Worm (Caenorhabditis elegans) whole organism, early embryonic: Measurements from ENCODE around the gene F38A6.5.

Experiments
- B0310.2 ChIP-seq: sonication (generic microtip); optimal IDR thresholded peaks from 2 replicates; lab custom pipeline; 2016; ENCODE audit warnings: mild to moderate bottlenecking, missing genetic modification characterization, missing compliant biosample characterization
- F13C5.2 ChIP-seq: sonication (generic microtip); optimal IDR thresholded peaks from 2 replicates; lab custom pipeline; 2017; ENCODE audit warnings: mild to moderate bottlenecking, missing genetic modification characterization, inconsistent platforms, missing compliant biosample characterization
- aly-1 ChIP-seq: sonication (generic microtip); optimal IDR thresholded peaks from 2 replicates; lab custom pipeline; 2016; ENCODE audit warnings: missing genetic modification characterization, missing compliant biosample characterization
- ama-1 ChIP-seq: fragments of 150-350 bp; optimal IDR thresholded peaks from 2 replicates; lab custom pipeline; 2014
- ceh-13 ChIP-seq: fragments of 200-800 bp; sonication (Bioruptor generic); optimal IDR thresholded peaks from 2 replicates; lab custom pipeline; 2018; ENCODE audit warnings: mild to moderate bottlenecking, missing genetic modification characterization, missing compliant biosample characterization
- ceh-36 ChIP-seq: sonication (generic microtip); optimal IDR thresholded peaks from 2 replicates; lab custom pipeline; 2016; ENCODE audit warnings: missing genetic modification characterization, inconsistent platforms, missing compliant biosample characterization
- ets-7 ChIP-seq: sonication (generic microtip); optimal IDR thresholded peaks from 2 replicates; lab custom pipeline; 2016; ENCODE audit warnings: missing genotype, missing genetic modification characterization, missing compliant biosample characterization
- flt-1 ChIP-seq: fragments of 200-800 bp; sonication (Bioruptor generic); IDR thresholded peaks from 2 replicates; pipeline ENCODE4 v1.3.6; 2022; ENCODE audit warnings: missing genetic modification characterization, missing compliant biosample characterization
- hmbx-1 ChIP-seq: sonication (generic microtip); optimal IDR thresholded peaks from 2 replicates; lab custom pipeline; 2016; ENCODE audit warnings: mild to moderate bottlenecking, missing genetic modification characterization, missing compliant biosample characterization
- hmg-4 ChIP-seq: fragments of 200-800 bp; sonication (Bioruptor generic); optimal IDR thresholded peaks from 2 replicates; lab custom pipeline; 2018; ENCODE audit warnings: mild to moderate bottlenecking, missing genetic modification characterization, missing compliant biosample characterization
- hnd-1 ChIP-seq: sonication (generic microtip); optimal IDR thresholded peaks from 2 replicates; lab custom pipeline; 2016; ENCODE audit warnings: missing genetic modification characterization, missing compliant biosample characterization
- pes-1 ChIP-seq: fragments of 200-800 bp; sonication (Bioruptor generic); IDR thresholded peaks from 2 replicates; pipeline ENCODE4 v1.3.6; 2022; ENCODE audit warnings: missing genetic modification reagents, missing genetic modification characterization, missing compliant biosample characterization
- scrt-1 ChIP-seq: fragments of 200-800 bp; sonication (Bioruptor generic); IDR thresholded peaks from 2 replicates; pipeline ENCODE4 v1.3.6; 2022; ENCODE audit warnings: missing genetic modification characterization, missing compliant biosample characterization
- sea-1 ChIP-seq: fragments of 200-800 bp; sonication (Bioruptor generic); conservative IDR thresholded peaks from 2 replicates; pipeline ENCODE4 v1.3.6; 2022; ENCODE audit warnings: missing genetic modification characterization, missing compliant biosample characterization
- tbx-11 ChIP-seq: fragments of 200-800 bp; sonication (Bioruptor generic); IDR thresholded peaks from 2 replicates; pipeline ENCODE4 v1.3.6; 2022; ENCODE audit warnings: missing genetic modification characterization, missing compliant biosample characterization
- tbx-37 ChIP-seq: fragments of 200-800 bp; sonication (Bioruptor generic); conservative IDR thresholded peaks from 2 replicates; pipeline ENCODE4 v1.3.6; 2022; ENCODE audit warnings: missing genetic modification reagents, missing genetic modification characterization, missing compliant biosample characterization
- tra-4 ChIP-seq: sonication (generic microtip); optimal IDR thresholded peaks from 2 replicates; lab custom pipeline; 2017; ENCODE audit warnings: missing genetic modification characterization, missing compliant biosample characterization

F38A6.5 gene

ce11 chrV:20722447-20722846 lies 51.1 kb downstream of the F38A6.5 start:
- TF ChIP-seq ceh-13 (GFP tag; lab: Kevin White, UChicago) (no peak), F13C5.2 (tag; lab: Kevin White, UChicago) (no peak), tbx-11 (no peak), pes-1 (GFP tag; lab: Robert Waterston, UW) (no peak), hmg-4 (GFP tag; lab: Kevin White, UChicago) (no peak), ets-7 (tag; lab: Kevin White, UChicago) (no peak), tbx-37 (no peak), sea-1 (no peak), tra-4 (no peak), ama-1 (no peak), flt-1 (GFP tag; lab: Robert Waterston, UW) (no peak), aly-1 (tag; lab: Kevin White, UChicago) (no peak), scrt-1 (no peak), ceh-36 (tag; lab: Kevin White, UChicago) (no peak), B0310.2 (tag; lab: Kevin White, UChicago) (no peak), hnd-1 (tag; lab: Kevin White, UChicago) (no peak), hmbx-1 (tag; lab: Kevin White, UChicago) (no peak)
